Worm (Caenorhabditis elegans) whole organism, L4/young adult: ENCODE measurements around the gene C14E2.6.

ENCODE experiments used
- W03F9.2 ChIP-seq: fragments of 150-350 bp; optimal IDR thresholded peaks from 2 replicates; lab custom pipeline; 2014; ENCODE audit warnings: missing biosample characterization, missing genetic modification characterization
- dao-5 ChIP-seq: sonication (generic microtip); optimal IDR thresholded peaks from 2 replicates; lab custom pipeline; 2016; ENCODE audit warnings: missing genotype, missing genetic modification characterization, moderate library complexity, missing compliant biosample characterization
- him-1 ChIP-seq: sonication (generic microtip); optimal IDR thresholded peaks from 2 replicates; lab custom pipeline; 2016; ENCODE audit warnings: missing genotype, missing genetic modification reagents, missing genetic modification characterization, missing compliant biosample characterization

DNA sequence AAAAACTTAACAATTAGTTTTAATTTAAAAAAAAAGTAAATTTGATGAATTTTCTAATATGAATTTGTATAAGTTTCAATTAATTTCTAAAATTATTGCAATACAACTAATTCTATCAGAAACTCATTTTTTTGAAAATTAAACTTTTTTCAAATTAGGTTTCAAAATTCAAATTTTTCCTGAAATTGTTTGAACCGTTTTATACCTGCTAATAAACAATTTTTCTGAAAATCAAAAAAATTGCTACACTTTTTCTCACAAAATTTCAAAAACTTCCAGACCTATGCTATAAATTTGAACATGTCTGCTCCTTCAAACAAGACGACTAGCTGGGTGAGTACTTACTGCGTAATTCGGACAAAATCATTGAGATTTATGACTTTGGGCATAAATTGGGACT is 30.6 kb upstream of the C14E2.6 start, which contains the start of gene T26C11.8:
- TF ChIP-seq dao-5 (tag; lab: Kevin White, UChicago) (no peak), W03F9.2 (no peak), him-1 (tag; lab: Kevin White, UChicago) (no peak)
